Worm (Caenorhabditis elegans) whole organism, early embryonic: ENCODE results near the gene fipr-16.

Experiments
- B0310.2 ChIP-seq: sonication (generic microtip); optimal IDR thresholded peaks from 2 replicates; lab custom pipeline; 2016; ENCODE audit warnings: mild to moderate bottlenecking, missing genetic modification characterization, missing compliant biosample characterization
- F13C5.2 ChIP-seq: sonication (generic microtip); optimal IDR thresholded peaks from 2 replicates; lab custom pipeline; 2017; ENCODE audit warnings: mild to moderate bottlenecking, missing genetic modification characterization, inconsistent platforms, missing compliant biosample characterization
- ama-1 ChIP-seq: fragments of 150-350 bp; optimal IDR thresholded peaks from 2 replicates; lab custom pipeline; 2014
- ceh-13 ChIP-seq: fragments of 200-800 bp; sonication (Bioruptor generic); optimal IDR thresholded peaks from 2 replicates; lab custom pipeline; 2018; ENCODE audit warnings: mild to moderate bottlenecking, missing genetic modification characterization, missing compliant biosample characterization
- flt-1 ChIP-seq: fragments of 200-800 bp; sonication (Bioruptor generic); IDR thresholded peaks from 2 replicates; pipeline ENCODE4 v1.3.6; 2022; ENCODE audit warnings: missing genetic modification characterization, missing compliant biosample characterization
- hmbx-1 ChIP-seq: sonication (generic microtip); optimal IDR thresholded peaks from 2 replicates; lab custom pipeline; 2016; ENCODE audit warnings: mild to moderate bottlenecking, missing genetic modification characterization, missing compliant biosample characterization
- hmg-4 ChIP-seq: fragments of 200-800 bp; sonication (Bioruptor generic); optimal IDR thresholded peaks from 2 replicates; lab custom pipeline; 2018; ENCODE audit warnings: mild to moderate bottlenecking, missing genetic modification characterization, missing compliant biosample characterization
- hnd-1 ChIP-seq: sonication (generic microtip); optimal IDR thresholded peaks from 2 replicates; lab custom pipeline; 2016; ENCODE audit warnings: missing genetic modification characterization, missing compliant biosample characterization
- pes-1 ChIP-seq: fragments of 200-800 bp; sonication (Bioruptor generic); IDR thresholded peaks from 2 replicates; pipeline ENCODE4 v1.3.6; 2022; ENCODE audit warnings: missing genetic modification reagents, missing genetic modification characterization, missing compliant biosample characterization
- scrt-1 ChIP-seq: fragments of 200-800 bp; sonication (Bioruptor generic); IDR thresholded peaks from 2 replicates; pipeline ENCODE4 v1.3.6; 2022; ENCODE audit warnings: missing genetic modification characterization, missing compliant biosample characterization
- tbx-11 ChIP-seq: fragments of 200-800 bp; sonication (Bioruptor generic); IDR thresholded peaks from 2 replicates; pipeline ENCODE4 v1.3.6; 2022; ENCODE audit warnings: missing genetic modification characterization, missing compliant biosample characterization
- tbx-37 ChIP-seq: fragments of 200-800 bp; sonication (Bioruptor generic); conservative IDR thresholded peaks from 2 replicates; pipeline ENCODE4 v1.3.6; 2022; ENCODE audit warnings: missing genetic modification reagents, missing genetic modification characterization, missing compliant biosample characterization
- tra-4 ChIP-seq: sonication (generic microtip); optimal IDR thresholded peaks from 2 replicates; lab custom pipeline; 2017; ENCODE audit warnings: missing genetic modification characterization, missing compliant biosample characterization

- no peak for TF ChIP-seq ama-1 (lab: Kevin White, UChicago)
- no peak for TF ChIP-seq scrt-1 (GFP tag; lab: Robert Waterston, UW)
- no peak for TF ChIP-seq flt-1 (GFP tag; lab: Robert Waterston, UW)
- no peak for TF ChIP-seq tbx-11 (GFP tag; lab: Robert Waterston, UW)
- TF ChIP-seq F13C5.2 (tag; lab: Kevin White, UChicago): no peak
- TF ChIP-seq tra-4 (tag; lab: Kevin White, UChicago): no peak
- TF ChIP-seq pes-1 (GFP tag; lab: Robert Waterston, UW): no peak
- no peak for TF ChIP-seq hnd-1 (tag; lab: Kevin White, UChicago)
- TF ChIP-seq hmg-4 (GFP tag; lab: Kevin White, UChicago): no peak
- no peak for TF ChIP-seq tbx-37 (GFP tag; lab: Robert Waterston, UW)
- TF ChIP-seq ceh-13 (GFP tag; lab: Kevin White, UChicago): no peak
- no peak for TF ChIP-seq B0310.2
- TF ChIP-seq hmbx-1 (tag; lab: Kevin White, UChicago): no peak
These were observed 34.3 kb upstream of the fipr-16 start for ce11 chrIII:8625125-8625524.
